Worm (Caenorhabditis elegans) whole organism, early embryonic: Measurements from ENCODE around the gene sri-19.

Experiments used
- F13C5.2 ChIP-seq: sonication (generic microtip); optimal IDR thresholded peaks from 2 replicates; lab custom pipeline; 2017; ENCODE audit warnings: mild to moderate bottlenecking, missing genetic modification characterization, inconsistent platforms, missing compliant biosample characterization
- ama-1 ChIP-seq: fragments of 150-350 bp; optimal IDR thresholded peaks from 2 replicates; lab custom pipeline; 2014
- flt-1 ChIP-seq: fragments of 200-800 bp; sonication (Bioruptor generic); IDR thresholded peaks from 2 replicates; pipeline ENCODE4 v1.3.6; 2022; ENCODE audit warnings: missing genetic modification characterization, missing compliant biosample characterization
- pes-1 ChIP-seq: fragments of 200-800 bp; sonication (Bioruptor generic); IDR thresholded peaks from 2 replicates; pipeline ENCODE4 v1.3.6; 2022; ENCODE audit warnings: missing genetic modification reagents, missing genetic modification characterization, missing compliant biosample characterization
- scrt-1 ChIP-seq: fragments of 200-800 bp; sonication (Bioruptor generic); IDR thresholded peaks from 2 replicates; pipeline ENCODE4 v1.3.6; 2022; ENCODE audit warnings: missing genetic modification characterization, missing compliant biosample characterization
- sea-1 ChIP-seq: fragments of 200-800 bp; sonication (Bioruptor generic); conservative IDR thresholded peaks from 2 replicates; pipeline ENCODE4 v1.3.6; 2022; ENCODE audit warnings: missing genetic modification characterization, missing compliant biosample characterization
- tbx-37 ChIP-seq: fragments of 200-800 bp; sonication (Bioruptor generic); conservative IDR thresholded peaks from 2 replicates; pipeline ENCODE4 v1.3.6; 2022; ENCODE audit warnings: missing genetic modification reagents, missing genetic modification characterization, missing compliant biosample characterization
- tra-4 ChIP-seq: sonication (generic microtip); optimal IDR thresholded peaks from 2 replicates; lab custom pipeline; 2017; ENCODE audit warnings: missing genetic modification characterization, missing compliant biosample characterization

DNA sequence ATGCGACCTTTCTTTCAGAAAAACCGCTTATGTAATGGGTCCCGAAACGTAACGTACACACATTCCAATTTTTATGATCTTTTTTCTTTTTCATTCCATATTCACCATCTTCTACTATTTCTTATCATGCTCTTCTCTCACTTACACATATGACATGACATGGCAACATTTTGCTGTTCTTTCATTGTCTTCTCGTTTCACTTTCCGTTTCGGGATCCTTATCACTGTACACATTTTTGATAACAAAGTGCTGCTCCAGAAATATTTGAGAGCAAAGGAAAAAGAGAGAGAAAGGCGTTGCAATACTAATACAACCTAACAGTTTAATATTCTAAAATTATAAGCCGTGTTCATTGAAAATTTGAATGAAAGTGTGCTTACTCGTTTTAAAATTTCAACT, 12.2 kb downstream of the sri-19 start:
- TF ChIP-seq scrt-1 (GFP tag; lab: Robert Waterston, UW) (no peak), sea-1 (GFP tag; lab: Robert Waterston, UW) (no peak), flt-1 (GFP tag; lab: Robert Waterston, UW) (no peak), F13C5.2 (tag; lab: Kevin White, UChicago) (no peak), ama-1 (lab: Kevin White, UChicago) (no peak), pes-1 (GFP tag; lab: Robert Waterston, UW) (no peak), tra-4 (tag; lab: Kevin White, UChicago) (no peak), tbx-37 (GFP tag; lab: Robert Waterston, UW) (no peak)
